Fruit fly (Drosophila melanogaster) whole organism, pupa: Measurements from ENCODE around the gene CG32189.
"Not testable (repeated sequence)": the region's sequence is repeated elsewhere in the genome, so short reads cannot be mapped to it uniquely, and the experiment has no call there.

Experiments
- CG10348 ChIP-seq: fragments of 200-800 bp; sonication (Bioruptor generic); IDR thresholded peaks from 2 replicates; pipeline ENCODE4 v1.3.6; 2022; ENCODE audit warnings: missing biosample characterization, missing genetic modification characterization
- CG12605 ChIP-seq: fragments of 200-800 bp; sonication (Bioruptor generic); IDR thresholded peaks from 2 replicates; pipeline ENCODE4 v1.3.6; 2022; ENCODE audit warnings: missing biosample characterization, missing genetic modification characterization
- CG13204 ChIP-seq: fragments of 200-800 bp; sonication (Bioruptor generic); optimal IDR thresholded peaks from 2 replicates; lab custom pipeline; 2018; ENCODE audit warnings: missing biosample characterization, mild to moderate bottlenecking, missing genetic modification characterization, moderate library complexity
- CG14655 ChIP-seq: fragments of 200-800 bp; sonication (Bioruptor generic); optimal IDR thresholded peaks from 3 replicates; lab custom pipeline; 2017; ENCODE audit warnings: mild to moderate bottlenecking, missing biosample characterization, missing genetic modification reagents, missing genetic modification characterization
- CG15710 ChIP-seq: fragments of 200-800 bp; sonication (Bioruptor generic); optimal IDR thresholded peaks from 2 replicates; lab custom pipeline; 2018; ENCODE audit warnings: missing biosample characterization, mild to moderate bottlenecking, missing genetic modification characterization, moderate library complexity
- CG17806 ChIP-seq: fragments of 200-800 bp; sonication (Bioruptor generic); optimal IDR thresholded peaks from 2 replicates; lab custom pipeline; 2018; ENCODE audit warnings: missing biosample characterization, mild to moderate bottlenecking, missing genetic modification characterization, moderate library complexity
- CG32121 ChIP-seq: fragments of 200-800 bp; sonication (Bioruptor generic); IDR thresholded peaks from 2 replicates; pipeline ENCODE4 v1.3.6; 2022; ENCODE audit warnings: missing biosample characterization, missing genetic modification characterization
- CG34367 ChIP-seq: fragments of 200-800 bp; sonication (Bioruptor generic); optimal IDR thresholded peaks from 2 replicates; lab custom pipeline; 2018; ENCODE audit warnings: missing biosample characterization, mild to moderate bottlenecking, missing genetic modification characterization
- CG4496 ChIP-seq: fragments of 200-800 bp; sonication (Bioruptor generic); IDR thresholded peaks from 3 replicates; pipeline ENCODE4 v1.3.6; 2022; ENCODE audit warnings: missing biosample characterization, missing genetic modification characterization
- CG8159 ChIP-seq: fragments of 200-800 bp; sonication (Bioruptor generic); optimal IDR thresholded peaks from 3 replicates; lab custom pipeline; 2018; ENCODE audit warnings: missing biosample characterization, mild to moderate bottlenecking, missing genetic modification characterization, moderate library complexity
- CG8301 ChIP-seq: fragments of 200-800 bp; sonication (Bioruptor generic); optimal IDR thresholded peaks from 2 replicates; lab custom pipeline; 2018; ENCODE audit warnings: missing biosample characterization, mild to moderate bottlenecking, missing genetic modification characterization
- CG9948 ChIP-seq: fragments of 200-800 bp; sonication (Bioruptor generic); optimal IDR thresholded peaks from 2 replicates; lab custom pipeline; 2018; ENCODE audit warnings: missing biosample characterization, mild to moderate bottlenecking, missing genetic modification characterization, moderate library complexity
- D1 ChIP-seq: fragments of 200-800 bp; sonication (Bioruptor generic); optimal IDR thresholded peaks from 2 replicates; lab custom pipeline; 2018; ENCODE audit warnings: missing biosample characterization, mild to moderate bottlenecking, missing genetic modification characterization, moderate library complexity
- EcR ChIP-seq: fragments of 200-800 bp; sonication (Bioruptor generic); optimal IDR thresholded peaks from 3 replicates; lab custom pipeline; 2019; ENCODE audit warnings: missing biosample characterization, missing genetic modification characterization, mild to moderate bottlenecking, moderate library complexity, missing genetic modification reagents
- Ets98B ChIP-seq: fragments of 200-800 bp; sonication (Bioruptor generic); IDR thresholded peaks from 2 replicates; pipeline ENCODE4 v1.3.6; 2022; ENCODE audit warnings: missing biosample characterization, missing genetic modification characterization
- Pif1A ChIP-seq: fragments of 200-800 bp; sonication (Bioruptor generic); optimal IDR thresholded peaks from 3 replicates; lab custom pipeline; 2016; ENCODE audit warnings: missing biosample characterization, missing genetic modification characterization
- Pif1B ChIP-seq: fragments of 200-800 bp; sonication (Bioruptor generic); optimal IDR thresholded peaks from 3 replicates; lab custom pipeline; 2016; ENCODE audit warnings: missing biosample characterization, missing genetic modification characterization
- Snoo ChIP-seq: fragments of 200-800 bp; sonication (Bioruptor generic); optimal IDR thresholded peaks from 3 replicates; lab custom pipeline; 2017; ENCODE audit warnings: missing biosample characterization, mild to moderate bottlenecking, missing genetic modification characterization, inconsistent platforms
- fd96Ca ChIP-seq: fragments of 200-800 bp; sonication (Bioruptor generic); IDR thresholded peaks from 3 replicates; pipeline ENCODE4 v1.3.6; 2022; ENCODE audit warnings: missing biosample characterization, missing genetic modification characterization
- gl ChIP-seq: fragments of 200-800 bp; sonication (Bioruptor generic); optimal IDR thresholded peaks from 2 replicates; lab custom pipeline; 2018; ENCODE audit warnings: missing biosample characterization, mild to moderate bottlenecking, missing genetic modification characterization
- rn ChIP-seq: fragments of 200-800 bp; sonication (Bioruptor generic); IDR thresholded peaks from 2 replicates; pipeline ENCODE4 v1.3.6; 2022; ENCODE audit warnings: missing biosample characterization, missing genetic modification characterization

The CG32189 gene

DNA sequence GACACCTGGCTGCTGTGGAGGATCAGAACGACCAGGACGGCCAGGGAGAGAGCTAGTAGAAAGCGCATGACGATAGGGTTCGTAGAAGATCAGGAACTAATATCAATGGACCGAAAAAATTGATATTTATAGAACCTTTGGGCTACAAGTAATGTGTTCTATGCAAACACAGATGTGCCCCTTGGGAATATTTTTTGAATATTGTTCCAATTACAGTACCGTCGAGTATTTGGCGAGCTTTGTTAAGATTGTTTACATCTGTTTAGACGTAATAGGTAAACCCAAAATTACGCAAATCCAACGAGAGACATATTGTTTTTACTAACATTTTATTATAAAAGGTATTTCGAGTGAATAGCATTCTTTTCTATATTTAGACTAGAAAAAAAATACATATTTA lies at the start of gene CG32189:
CG32189 (minus strand) TSS at position 101 of the 400 bp plus-strand sequence.
- TF ChIP-seq EcR (GFP tag; lab: Kevin White, UChicago), result no peak

- TF ChIP-seq Ets98B (GFP tag; lab: Robert Waterston, UW) (no peak), CG13204 (GFP tag; lab: Kevin White, UChicago) (no peak), Snoo (tag; lab: Kevin White, UChicago) (no peak), CG8301 (tag; lab: Kevin White, UChicago) (no peak), CG9948 (tag; lab: Kevin White, UChicago) (no peak), gl (tag; lab: Kevin White, UChicago) (no peak), CG10348 (no peak), rn (no peak), fd96Ca (no peak), CG12605 (GFP tag; lab: Robert Waterston, UW) (no peak), EcR (GFP tag; lab: Kevin White, UChicago) (no peak), D1 (no peak)
Measured at dm6 chr3L:17884276-17884675, 49.3 kb upstream of the CG32189 start, which contains the start of gene CG5506. CG5506 (minus strand) TSS chr3L:17884376.

- TF ChIP-seq Snoo (tag; lab: Kevin White, UChicago) (no peak), D1 (peak; percentile 55)
- TF ChIP-seq, all 21 proteins: peak for 1
Measured at dm6 chr3L:17878781-17879360, 43.9 kb upstream of the CG32189 start, which contains the start of gene CG7408. CG7408 (plus strand) TSS chr3L:17879096.

DNA sequence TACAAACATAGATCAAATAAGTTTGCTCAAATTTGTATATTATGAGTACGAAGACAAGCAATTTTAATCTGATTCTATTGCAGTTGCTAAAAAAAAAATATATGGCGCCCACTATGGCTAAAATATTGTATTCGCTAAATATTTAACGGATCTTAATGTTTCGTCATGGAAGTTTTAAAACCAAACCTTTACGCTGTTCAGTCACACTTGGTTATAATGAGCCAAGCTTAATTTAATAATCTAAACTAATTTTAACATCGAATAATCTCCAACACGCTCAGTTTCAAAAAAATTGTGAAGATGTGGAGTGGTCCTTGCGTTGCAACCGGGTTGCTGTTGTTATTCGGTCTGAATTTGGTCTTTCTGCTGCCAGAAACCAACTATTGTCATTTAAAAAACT lies 23.2 kb upstream of the CG32189 start, which contains the start of gene CG34002:
CG34002 (plus strand) TSS at position 301 of the 400 bp plus-strand sequence.
- not testable (repeated sequence) for TF ChIP-seq Pif1B (GFP tag; lab: Kevin White, UChicago); CG4496 (GFP tag; lab: Robert Waterston, UW); Snoo (tag; lab: Kevin White, UChicago)

- peak; percentile 47 for TF ChIP-seq CG34367 (tag; lab: Kevin White, UChicago)
- TF ChIP-seq fd96Ca, result peak; percentile 81
- TF ChIP-seq CG10348, result 0 out of 2 replicates have a peak, but pooled peaks have one; percentile 9
- TF ChIP-seq D1, result peak; percentile 40
- TF ChIP-seq rn, result no peak
- TF ChIP-seq CG4496 (GFP tag; lab: Robert Waterston, UW), result peak; percentile 71
- peak; percentile 78 for TF ChIP-seq CG15710 (tag; lab: Kevin White, UChicago)
- peak; percentile 85 for TF ChIP-seq Ets98B (GFP tag; lab: Robert Waterston, UW)
- no peak for TF ChIP-seq Pif1A (GFP tag; lab: Kevin White, UChicago)
- peak; percentile 46 for TF ChIP-seq Pif1B (GFP tag; lab: Kevin White, UChicago)
- TF ChIP-seq CG13204 (GFP tag; lab: Kevin White, UChicago), result no peak
- TF ChIP-seq EcR (GFP tag; lab: Kevin White, UChicago), result no peak
- peak; percentile 46 for TF ChIP-seq CG17806 (tag; lab: Kevin White, UChicago)
- TF ChIP-seq gl (tag; lab: Kevin White, UChicago), result no peak
- TF ChIP-seq CG32121 (GFP tag; lab: Robert Waterston, UW), result peak; percentile 50; the same call in 1 of the 2 replicates
- TF ChIP-seq CG9948 (tag; lab: Kevin White, UChicago), result peak; percentile 83
- TF ChIP-seq CG14655, result peak; percentile 93
- peak; percentile 52; the same call in 1 of the 2 replicates for TF ChIP-seq CG12605 (GFP tag; lab: Robert Waterston, UW)
- peak; percentile 41 for TF ChIP-seq Snoo (tag; lab: Kevin White, UChicago)
- TF ChIP-seq CG8301 (tag; lab: Kevin White, UChicago), result peak; percentile 79
- peak; percentile 85 for TF ChIP-seq CG8159 (tag; lab: Kevin White, UChicago)
Measured at dm6 chr3L:17856655-17857479, 21.9 kb upstream of the CG32189 start, which contains the start of gene CG5535. CG5535 (minus strand) TSS chr3L:17856794.

DNA sequence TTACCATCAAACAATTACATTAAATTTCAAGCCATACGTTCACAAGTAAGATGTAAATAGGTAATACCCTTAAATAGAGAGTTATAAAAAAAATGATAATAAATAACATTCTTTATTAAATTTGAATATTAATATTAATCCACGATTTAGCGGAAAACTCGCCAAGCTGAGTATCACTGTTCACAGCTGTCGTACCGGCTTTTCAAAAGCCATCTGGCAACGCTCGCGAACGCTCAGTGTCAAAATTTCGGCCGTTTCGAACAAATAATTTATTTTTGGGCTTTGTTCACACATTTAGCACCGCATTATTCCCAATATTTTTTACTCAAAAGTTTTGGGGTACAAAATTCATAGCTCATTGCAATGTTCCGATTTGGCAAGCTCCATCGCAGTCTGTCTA lies 14.5 kb upstream of the CG32189 start, which contains the start of gene TrpRS-m:
TrpRS-m (plus strand) TSS at position 211 of the 400 bp plus-strand sequence.
- TF ChIP-seq rn, result no peak
- no peak for TF ChIP-seq CG32121 (GFP tag; lab: Robert Waterston, UW)
- TF ChIP-seq D1, result peak; percentile 53

DNA sequence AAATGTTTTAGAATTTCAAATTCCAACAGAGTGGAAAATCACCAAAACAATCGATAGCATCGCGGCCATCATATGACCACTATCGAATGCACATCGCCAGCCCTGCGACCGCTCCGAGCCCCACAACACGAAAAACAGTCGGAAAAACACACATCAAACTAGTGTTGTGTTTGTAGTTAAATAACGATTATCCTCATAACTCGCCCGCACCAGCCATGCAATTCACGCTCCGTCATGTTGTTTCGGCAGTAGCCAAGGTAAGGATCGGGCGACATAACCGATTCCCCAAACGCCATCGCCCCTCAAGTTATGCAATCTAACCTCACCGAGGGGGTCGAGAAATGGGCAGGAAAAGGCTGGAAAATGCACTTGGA lies 12.0 kb upstream of the CG32189 start:
- no peak for TF ChIP-seq Pif1B (GFP tag; lab: Kevin White, UChicago)
- TF ChIP-seq CG4496 (GFP tag; lab: Robert Waterston, UW), result 0 out of 3 replicates have a peak, but pooled peaks have one; percentile 27
- TF ChIP-seq CG34367 (tag; lab: Kevin White, UChicago), result no peak
- TF ChIP-seq CG8301 (tag; lab: Kevin White, UChicago), result no peak
